Worm (Caenorhabditis elegans): ENCODE measurements around the gene dif-1.
A peak's percentile ranks its signal among the peaks of the same experiment; 100 is the strongest.

The dif-1 gene

DNA sequence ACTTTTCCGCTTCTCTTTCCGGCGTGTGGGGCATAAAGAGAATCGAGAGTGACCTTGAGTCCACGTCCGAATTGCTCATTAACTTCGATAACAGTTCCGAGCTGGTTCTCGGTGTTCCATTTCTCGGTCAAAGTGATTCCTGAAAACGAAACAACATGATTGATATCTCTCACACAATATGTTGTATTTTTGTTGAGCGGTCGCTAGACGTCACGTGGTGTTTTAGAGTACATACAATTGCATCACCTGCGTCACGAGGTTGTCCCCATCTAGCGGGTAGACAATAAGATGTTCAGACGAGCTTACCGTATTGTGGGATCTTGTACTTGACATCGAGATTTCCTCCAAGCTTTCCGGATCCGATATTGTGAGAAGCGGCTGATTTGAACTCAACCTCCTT lies 45.5 kb downstream of the dif-1 start (continued):
- TF ChIP-seq isw-1 (GFP tag; IDR thresholded peaks at IDR 0.05) (no peak), nhr-85 (tag) (peak; percentile 81), fos-1 (tag; optimal IDR thresholded peaks at IDR 0.05) (no peak), nhr-20 (tag; optimal IDR thresholded peaks at IDR 0.05) (peak; percentile 75), ceh-90 (tag; optimal IDR thresholded peaks at IDR 0.05) (no peak), mdl-1 (tag; optimal IDR thresholded peaks at IDR 0.05) (peak in 1 of 2 experiments; percentile 86), pax-3 (tag; optimal IDR thresholded peaks at IDR 0.05) (peak; percentile 11), mep-1 (tag; optimal IDR thresholded peaks at IDR 0.05) (peak; percentile 53), nhr-90 (tag; optimal IDR thresholded peaks at IDR 0.05; ENCODE audit: poor library complexity) (peak; percentile 67), fkh-10 (GFP tag; optimal IDR thresholded peaks at IDR 0.05) (no peak), vab-15 (tag; optimal IDR thresholded peaks at IDR 0.05) (no peak), lin-14 (GFP tag; optimal IDR thresholded peaks at IDR 0.05) (peak; percentile 67), C04F5.9 (tag; optimal IDR thresholded peaks at IDR 0.05) (peak; percentile 2), hpl-2 (GFP tag; optimal IDR thresholded peaks at IDR 0.05) (no peak), pqm-1 (tag; optimal IDR thresholded peaks at IDR 0.05) (no peak), ces-1 (GFP tag; optimal IDR thresholded peaks at IDR 0.05) (no peak), ceh-88 (GFP tag; IDR thresholded peaks at IDR 0.05) (no peak)

DNA sequence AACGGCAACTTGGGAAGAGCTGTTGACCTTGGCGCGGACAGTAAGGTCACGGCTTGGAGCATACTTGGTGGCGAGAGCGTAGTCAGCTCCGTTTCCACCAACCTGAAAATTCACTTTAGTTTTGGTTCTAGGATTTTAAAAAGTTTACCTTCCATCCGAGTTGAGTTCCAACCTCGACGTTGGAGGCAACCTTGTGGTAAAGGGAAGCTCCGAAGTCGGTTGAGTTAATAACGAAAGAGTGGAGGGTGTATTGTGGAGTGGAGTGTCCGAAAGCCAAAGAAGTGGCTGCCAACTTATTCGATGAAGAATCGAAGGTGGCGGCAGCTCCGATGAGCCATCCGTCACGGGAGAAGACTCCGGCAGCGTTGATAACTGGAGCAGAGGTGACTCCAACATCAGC lies 46.1 kb downstream of the dif-1 start:
- TF ChIP-seq nhr-19 (GFP tag; conservative IDR thresholded peaks at IDR 0.05) (no peak), ets-5 (GFP tag; IDR thresholded peaks at IDR 0.05) (0 out of 2 replicates have a peak, but pooled peaks have one; percentile 45), efl-1 (optimal IDR thresholded peaks at IDR 0.05) (no peak), efl-1 (GFP tag; optimal IDR thresholded peaks at IDR 0.05 in 1 of 2) (peak in 1 of 2 experiments; percentile 93)

DNA sequence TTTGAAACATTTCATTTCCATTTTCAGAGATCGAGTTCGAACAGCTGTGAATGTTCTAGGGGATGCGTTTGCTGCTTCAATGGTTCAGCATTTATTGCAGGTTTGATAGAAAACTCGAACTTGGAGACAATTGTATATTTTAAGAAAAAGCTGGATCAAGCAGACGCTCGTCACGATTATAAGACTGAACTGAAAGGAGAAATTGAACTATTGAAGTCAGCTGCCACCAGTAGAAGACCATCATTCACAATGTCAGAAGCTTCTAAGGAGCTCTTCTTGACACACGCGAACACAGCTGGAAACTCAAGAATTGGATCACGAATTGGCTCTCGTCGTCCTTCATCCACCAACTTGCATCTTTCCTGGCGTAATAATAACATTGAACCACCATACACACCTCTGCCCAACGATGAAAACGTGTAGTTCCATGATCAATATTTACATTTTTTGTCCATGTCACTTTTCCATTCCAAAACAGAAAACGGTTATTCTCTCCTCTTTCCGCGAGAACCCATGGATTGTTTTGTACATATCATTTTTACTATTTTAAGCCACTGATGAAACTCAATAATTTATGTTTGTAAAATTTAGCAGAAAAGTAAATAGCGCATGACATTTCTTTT lies 46.8 kb downstream of the dif-1 start:
- TF ChIP-seq nhr-47 (tag; optimal IDR thresholded peaks at IDR 0.05) (peak; percentile 45), snpc-4 (tag; optimal IDR thresholded peaks at IDR 0.05) (no peak), ceh-88 (GFP tag; IDR thresholded peaks at IDR 0.05) (peak; percentile 25; the same call in 1 of the 2 replicates), nhr-71 (tag; optimal IDR thresholded peaks at IDR 0.05) (peak; percentile 72), dsc-1 (tag; optimal IDR thresholded peaks at IDR 0.05) (peak; percentile 25), jun-1 (tag; optimal IDR thresholded peaks at IDR 0.05) (no peak), dpl-1 (GFP tag; optimal IDR thresholded peaks at IDR 0.05) (peak in 1 of 3 experiments; percentile 34), snu-23 (GFP tag; optimal IDR thresholded peaks at IDR 0.05) (peak; percentile 62), tbx-2 (tag; optimal IDR thresholded peaks at IDR 0.05) (peak; percentile 1), F16B12.6 (tag; optimal IDR thresholded peaks at IDR 0.05) (no peak), nhr-85 (tag) (peak; percentile 84), pqm-1 (tag; optimal IDR thresholded peaks at IDR 0.05) (no peak), mdl-1 (tag; optimal IDR thresholded peaks at IDR 0.05) (no peak), nhr-19 (GFP tag; conservative IDR thresholded peaks at IDR 0.05) (peak; percentile 24; the same call in 1 of the 2 replicates), isw-1 (GFP tag; IDR thresholded peaks at IDR 0.05) (no peak), ets-5 (GFP tag; IDR thresholded peaks at IDR 0.05) (no peak), nhr-20 (tag; optimal IDR thresholded peaks at IDR 0.05) (peak; percentile 14), efl-1 (optimal IDR thresholded peaks at IDR 0.05) (peak in 1 of 2 experiments; percentile 15), efl-1 (GFP tag; optimal IDR thresholded peaks at IDR 0.05 in 1 of 2) (peak in 1 of 2 experiments; percentile 88), ztf-11 (tag; optimal IDR thresholded peaks at IDR 0.05) (peak in 1 of 2 experiments; percentile 11), nhr-90 (tag; optimal IDR thresholded peaks at IDR 0.05; ENCODE audit: poor library complexity) (peak; percentile 63), sup-37 (GFP tag; optimal IDR thresholded peaks at IDR 0.05) (peak; percentile 47), ztf-4 (tag; optimal IDR thresholded peaks at IDR 0.05) (peak; percentile 67), lin-35 (GFP tag; optimal IDR thresholded peaks at IDR 0.05) (peak in 1 of 2 experiments; percentile 59), swsn-7 (tag; optimal IDR thresholded peaks at IDR 0.05) (peak; percentile 44), pag-3 (tag; optimal IDR thresholded peaks at IDR 0.05; ENCODE audit: borderline replicate concordance, insufficient read depth) (no peak), grh-1 (GFP tag; IDR thresholded peaks at IDR 0.05) (0 out of 2 replicates have a peak, but pooled peaks have one; percentile 28), elt-2 (tag; optimal IDR thresholded peaks at IDR 0.05) (peak; percentile 3), rnt-1 (tag; optimal IDR thresholded peaks at IDR 0.05) (peak; percentile 50), mep-1 (tag; optimal IDR thresholded peaks at IDR 0.05) (no peak), lsy-2 (tag; optimal IDR thresholded peaks at IDR 0.05) (peak in 1 of 2 experiments; percentile 32), ama-1 (optimal IDR thresholded peaks at IDR 0.05) (peak; percentile 90), aly-2 (tag; optimal IDR thresholded peaks at IDR 0.05) (peak; percentile 87), irx-1 (tag; optimal IDR thresholded peaks at IDR 0.05) (no peak), pax-3 (tag; optimal IDR thresholded peaks at IDR 0.05) (peak; percentile 44), C16A3.4 (tag; optimal IDR thresholded peaks at IDR 0.05) (no peak)
